Fruit fly (Drosophila melanogaster) whole organism: ENCODE measurements around the gene CG31974.

Experiments used
- CG8478 ChIP-seq: fragments of >200 bp; optimal IDR thresholded peaks from 2 replicates; lab custom pipeline; 2018; ENCODE audit warnings: inconsistent platforms
- Dll ChIP-seq: fragments of >200 bp; optimal IDR thresholded peaks from 2 replicates; lab custom pipeline; 2017
- EcR ChIP-seq, 2 experiments: fragments of >200 bp; optimal IDR thresholded peaks; 2 replicates each; lab custom pipeline; 2017; ENCODE audit warnings: missing biosample characterization in 2 of 2, missing genetic modification characterization in 2 of 2, missing genetic modification reagents in 2 of 2
- pan ChIP-seq: fragments of >200 bp; optimal IDR thresholded peaks from 2 replicates; lab custom pipeline; 2017
- psq ChIP-seq: fragments of >200 bp; optimal IDR thresholded peaks from 2 replicates; lab custom pipeline; 2017
- usp ChIP-seq: fragments of >200 bp; optimal IDR thresholded peaks from 2 replicates; lab custom pipeline; 2017; ENCODE audit warnings: missing biosample characterization, missing genetic modification characterization, mixed read lengths

dm6 chr2L:106540-106939 is 36.4 kb downstream of the CG31974 start, which contains the start of the genes Nhe1 and Sam-S:
- no peak for TF ChIP-seq pan (lab: Kevin White, UChicago)
- no peak for TF ChIP-seq usp (GFP tag; lab: Kevin White, UChicago)
- no peak for TF ChIP-seq EcR (GFP tag; optimal IDR thresholded peaks at IDR 0.05; lab: Kevin White, UChicago)
- TF ChIP-seq Dll (lab: Kevin White, UChicago), result no peak
- no peak for TF ChIP-seq psq (lab: Kevin White, UChicago)
- no peak for TF ChIP-seq CG8478 (lab: Kevin White, UChicago)
